Worm (Caenorhabditis elegans) whole organism, young adult: ENCODE results near the gene ttx-3.
A peak's percentile ranks its signal among the peaks of the same experiment; 100 is the strongest.

Experiments
- B0019.2 ChIP-seq: fragments of 200-800 bp; sonication (Bioruptor generic); conservative IDR thresholded peaks from 2 replicates; pipeline ENCODE4 v1.3.6; 2022; ENCODE audit warnings: missing genetic modification reagents, missing genetic modification characterization, missing compliant biosample characterization
- B0261.1 ChIP-seq: sonication (generic microtip); optimal IDR thresholded peaks from 2 replicates; lab custom pipeline; 2016; ENCODE audit warnings: mild to moderate bottlenecking, missing genetic modification characterization, moderate library complexity, missing compliant biosample characterization
- D2030.7 ChIP-seq: fragments of 200-800 bp; sonication (Bioruptor generic); IDR thresholded peaks from 2 replicates; pipeline ENCODE4 v1.3.6; 2022; ENCODE audit warnings: missing genetic modification reagents, missing genetic modification characterization, missing compliant biosample characterization
- F23B12.7 ChIP-seq: sonication (generic microtip); optimal IDR thresholded peaks from 2 replicates; lab custom pipeline; 2017; ENCODE audit warnings: missing genetic modification characterization, mild to moderate bottlenecking, missing compliant biosample characterization, antibody characterized with exemption, moderate library complexity; ENCODE audit not compliant: insufficient read depth
- F57A8.1 ChIP-seq: fragments of 200-800 bp; sonication (Bioruptor generic); optimal IDR thresholded peaks from 2 replicates; lab custom pipeline; 2018; ENCODE audit warnings: mild to moderate bottlenecking, missing genetic modification characterization, moderate library complexity, missing compliant biosample characterization
- K11D2.4 ChIP-seq: fragments of 200-800 bp; sonication (Bioruptor generic); IDR thresholded peaks from 2 replicates; pipeline ENCODE4 v1.3.6; 2022; ENCODE audit warnings: missing genetic modification reagents, missing genetic modification characterization, missing compliant biosample characterization
- K12H6.12 ChIP-seq: fragments of 200-800 bp; sonication (Bioruptor generic); optimal IDR thresholded peaks from 2 replicates; lab custom pipeline; 2018; ENCODE audit warnings: mild to moderate bottlenecking, missing genetic modification characterization, missing compliant biosample characterization
- Y53G8AR.9 ChIP-seq: fragments of 200-800 bp; sonication (Bioruptor generic); conservative IDR thresholded peaks from 2 replicates; pipeline ENCODE4 v1.3.6; 2022; ENCODE audit warnings: missing genetic modification reagents, missing genetic modification characterization, missing compliant biosample characterization
- Y67H2A.10 ChIP-seq: fragments of 200-800 bp; sonication (Bioruptor generic); conservative IDR thresholded peaks from 2 replicates; pipeline ENCODE4 v1.3.6; 2022; ENCODE audit warnings: missing genetic modification reagents, missing genetic modification characterization, missing compliant biosample characterization
- Y79H2A.3 ChIP-seq: fragments of 200-800 bp; sonication (Bioruptor generic); conservative IDR thresholded peaks from 2 replicates; pipeline ENCODE4 v1.3.6; 2022; ENCODE audit warnings: missing genetic modification reagents, missing genetic modification characterization, missing compliant biosample characterization
- ama-1 ChIP-seq, 3 experiments: fragments of 150-350 bp in 1 of 3; sonication (generic microtip) in 2 of 3; optimal IDR thresholded peaks; 2 replicates each; lab custom pipeline; 2014 to 2018; ENCODE audit warnings: missing biosample characterization in 2 of 3, missing genetic modification characterization in 2 of 3, missing genetic modification reagents in 2 of 3
- atf-7 ChIP-seq: sonication (generic microtip); optimal IDR thresholded peaks from 2 replicates; lab custom pipeline; 2017; ENCODE audit warnings: mild to moderate bottlenecking, missing genetic modification characterization, missing compliant biosample characterization
- athp-1 ChIP-seq: sonication (generic microtip); optimal IDR thresholded peaks from 2 replicates; lab custom pipeline; 2017; ENCODE audit warnings: mild to moderate bottlenecking, missing genetic modification characterization, missing compliant biosample characterization
- ccch-3 ChIP-seq: fragments of 200-800 bp; sonication (Bioruptor generic); optimal IDR thresholded peaks from 2 replicates; lab custom pipeline; 2018; ENCODE audit warnings: mild to moderate bottlenecking, missing genetic modification characterization, missing compliant biosample characterization
- cebp-2 ChIP-seq: fragments of 200-800 bp; sonication (Bioruptor generic); IDR thresholded peaks from 2 replicates; pipeline ENCODE4 v1.3.6; 2022; ENCODE audit warnings: missing genetic modification characterization, missing compliant biosample characterization
- ceh-100 ChIP-seq: fragments of 200-800 bp; sonication (Bioruptor generic); IDR thresholded peaks from 2 replicates; pipeline ENCODE4 v1.3.6; 2022; ENCODE audit warnings: missing genetic modification reagents, missing genetic modification characterization, missing compliant biosample characterization
- ceh-40 ChIP-seq: fragments of 200-800 bp; sonication (Bioruptor generic); IDR thresholded peaks from 2 replicates; pipeline ENCODE4 v1.3.6; 2022; ENCODE audit warnings: missing genetic modification characterization, missing compliant biosample characterization
- dox-1 ChIP-seq: fragments of 200-800 bp; sonication (Bioruptor generic); IDR thresholded peaks from 2 replicates; pipeline ENCODE4 v1.3.6; 2022; ENCODE audit warnings: missing genetic modification reagents, missing genetic modification characterization, missing compliant biosample characterization
- efl-1 ChIP-seq: fragments of 150-350 bp; optimal IDR thresholded peaks from 2 replicates; lab custom pipeline; 2014; ENCODE audit warnings: missing biosample characterization, missing genetic modification reagents, missing genetic modification characterization
- ekl-4 ChIP-seq: fragments of 200-800 bp; sonication (Bioruptor generic); IDR thresholded peaks from 2 replicates; pipeline ENCODE4 v1.3.6; 2022; ENCODE audit warnings: missing genetic modification reagents, missing genetic modification characterization, missing compliant biosample characterization
- fkh-3 ChIP-seq: sonication (generic microtip); optimal IDR thresholded peaks from 2 replicates; lab custom pipeline; 2016; ENCODE audit warnings: mild to moderate bottlenecking, missing genetic modification characterization, missing compliant biosample characterization
- gei-17 ChIP-seq: fragments of 200-800 bp; sonication (Bioruptor generic); optimal IDR thresholded peaks from 2 replicates; lab custom pipeline; 2018; ENCODE audit warnings: mild to moderate bottlenecking, missing genetic modification characterization, missing compliant biosample characterization
- him-1 ChIP-seq: sonication (generic microtip); optimal IDR thresholded peaks from 2 replicates; lab custom pipeline; 2016; ENCODE audit warnings: missing genotype, missing genetic modification reagents, missing genetic modification characterization, missing compliant biosample characterization
- hlh-26 ChIP-seq: fragments of 200-800 bp; sonication (Bioruptor generic); conservative IDR thresholded peaks from 2 replicates; pipeline ENCODE4 v1.3.6; 2022; ENCODE audit warnings: missing genetic modification reagents, missing genetic modification characterization, missing compliant biosample characterization
- hmg-20 ChIP-seq: fragments of 200-800 bp; sonication (Bioruptor generic); IDR thresholded peaks from 2 replicates; pipeline ENCODE4 v1.3.6; 2022; ENCODE audit warnings: missing genetic modification reagents, missing genetic modification characterization, missing compliant biosample characterization
- hsf-1 ChIP-seq: fragments of 200-800 bp; sonication (Bioruptor generic); IDR thresholded peaks from 2 replicates; pipeline ENCODE4 v1.3.6; 2022; ENCODE audit warnings: missing genetic modification reagents, missing genetic modification characterization, missing compliant biosample characterization
- lag-1 ChIP-seq: fragments of 200-800 bp; sonication (Bioruptor generic); IDR thresholded peaks from 2 replicates; pipeline ENCODE4 v1.3.6; 2022; ENCODE audit warnings: missing genetic modification reagents, missing genetic modification characterization, missing compliant biosample characterization
- let-526 ChIP-seq: fragments of 200-800 bp; sonication (Bioruptor generic); IDR thresholded peaks from 2 replicates; pipeline ENCODE4 v1.3.6; 2022; ENCODE audit warnings: missing genetic modification reagents, missing genetic modification characterization, missing compliant biosample characterization
- let-607 ChIP-seq, 2 experiments: fragments of 200-800 bp in 1 of 2; sonication (Bioruptor generic) in 1 of 2; sonication (generic microtip) in 1 of 2; optimal IDR thresholded peaks; 2 replicates each; lab custom pipeline; 2016 to 2018; ENCODE audit warnings: mild to moderate bottlenecking in 2 of 2, missing compliant biosample characterization in 2 of 2, missing genetic modification characterization in 2 of 2, moderate library complexity in 2 of 2, missing genotype in 1 of 2
- lin-40 ChIP-seq: sonication (generic microtip); optimal IDR thresholded peaks from 2 replicates; lab custom pipeline; 2016; ENCODE audit warnings: missing genetic modification characterization, mild to moderate bottlenecking, missing compliant biosample characterization, missing genotype, missing genetic modification reagents
- lin-54 ChIP-seq: fragments of 200-800 bp; sonication (Bioruptor generic); optimal IDR thresholded peaks from 2 replicates; lab custom pipeline; 2018; ENCODE audit warnings: mild to moderate bottlenecking, missing genetic modification characterization, missing compliant biosample characterization
- madf-10 ChIP-seq: sonication (generic microtip); optimal IDR thresholded peaks from 2 replicates; lab custom pipeline; 2016; ENCODE audit warnings: mild to moderate bottlenecking, missing genetic modification characterization, missing compliant biosample characterization
- madf-3 ChIP-seq: fragments of 200-800 bp; sonication (Bioruptor generic); IDR thresholded peaks from 2 replicates; pipeline ENCODE4 v1.3.6; 2022; ENCODE audit warnings: missing genetic modification reagents, missing genetic modification characterization, missing compliant biosample characterization
- nfyb-1 ChIP-seq: fragments of 200-800 bp; sonication (Bioruptor generic); IDR thresholded peaks from 2 replicates; pipeline ENCODE4 v1.3.6; 2022; ENCODE audit warnings: missing genetic modification reagents, missing genetic modification characterization, missing compliant biosample characterization
- nhr-80 ChIP-seq: sonication (generic microtip); optimal IDR thresholded peaks from 2 replicates; lab custom pipeline; 2016; ENCODE audit warnings: missing genetic modification characterization, missing compliant biosample characterization
- nhr-90 ChIP-seq: sonication (generic microtip); optimal IDR thresholded peaks from 2 replicates; lab custom pipeline; 2016; ENCODE audit warnings: missing genotype, mild to moderate bottlenecking, missing genetic modification characterization, missing compliant biosample characterization
- sea-2 ChIP-seq: fragments of 200-800 bp; sonication (Bioruptor generic); IDR thresholded peaks from 2 replicates; pipeline ENCODE4 v1.3.6; 2022; ENCODE audit warnings: missing genetic modification characterization, missing compliant biosample characterization
- snpc-1.3 ChIP-seq: sonication (generic microtip); optimal IDR thresholded peaks from 2 replicates; lab custom pipeline; 2017; ENCODE audit warnings: missing genetic modification characterization, mild to moderate bottlenecking, missing compliant biosample characterization, antibody characterized with exemption, moderate library complexity, missing genotype, missing genetic modification reagents; ENCODE audit not compliant: insufficient read depth
- snpc-3.4 ChIP-seq: sonication (generic microtip); optimal IDR thresholded peaks from 2 replicates; lab custom pipeline; 2017; ENCODE audit warnings: missing genetic modification characterization, mild to moderate bottlenecking, missing compliant biosample characterization, antibody characterized with exemption, moderate library complexity, missing genotype, missing genetic modification reagents
- somi-1 ChIP-seq: fragments of 200-800 bp; sonication (Bioruptor generic); optimal IDR thresholded peaks from 2 replicates; lab custom pipeline; 2018; ENCODE audit warnings: mild to moderate bottlenecking, missing genetic modification characterization, missing compliant biosample characterization
- tbp1 ChIP-seq: fragments of 200-800 bp; sonication (Bioruptor generic); optimal IDR thresholded peaks from 2 replicates; lab custom pipeline; 2018; ENCODE audit warnings: mild to moderate bottlenecking, missing genetic modification characterization, missing compliant biosample characterization
- xnd-1 ChIP-seq: sonication (generic microtip); optimal IDR thresholded peaks from 2 replicates; lab custom pipeline; 2016; ENCODE audit warnings: missing genotype, missing genetic modification reagents, missing genetic modification characterization, missing compliant biosample characterization
- ztf-18 ChIP-seq: sonication (generic microtip); optimal IDR thresholded peaks from 2 replicates; lab custom pipeline; 2016; ENCODE audit warnings: missing genotype, mild to moderate bottlenecking, missing genetic modification characterization, missing compliant biosample characterization

ttx-3 gene

DNA sequence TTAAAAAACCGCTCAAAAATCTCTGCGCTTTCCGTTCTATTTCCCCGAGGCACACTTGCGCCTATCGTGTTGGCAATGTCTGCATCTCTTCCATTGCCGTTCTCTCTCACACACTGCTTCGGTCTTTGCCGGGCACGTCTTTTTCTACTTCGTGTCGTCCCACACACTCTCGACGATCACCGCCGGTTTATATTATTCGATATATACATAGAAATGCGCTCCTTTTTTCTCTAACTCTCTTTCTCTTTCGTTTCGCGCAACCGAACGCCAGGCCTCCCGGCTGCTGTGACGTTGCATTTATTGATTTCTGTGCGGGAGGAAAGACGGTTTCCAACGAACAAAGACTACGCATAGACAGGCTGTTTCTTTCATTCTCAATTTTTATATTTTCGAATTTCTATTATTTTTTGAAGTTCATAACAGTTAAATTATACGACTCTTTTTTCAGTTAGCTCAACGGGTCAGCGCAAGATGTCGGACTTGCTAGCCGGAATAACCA lies 28.9 kb upstream of the ttx-3 start, which contains the start of gene rsd-3 (continued):
- TF ChIP-seq Y79H2A.3 (GFP tag; lab: Robert Waterston, UW): no peak
- no peak for TF ChIP-seq madf-3 (GFP tag; lab: Robert Waterston, UW)
- TF ChIP-seq xnd-1 (tag; lab: Kevin White, UChicago): no peak
- no peak for TF ChIP-seq Y67H2A.10 (GFP tag; lab: Robert Waterston, UW)
- peak; percentile 2 for TF ChIP-seq somi-1
- TF ChIP-seq tbp1 (GFP tag; lab: Kevin White, UChicago): peak; percentile 38
- TF ChIP-seq madf-10 (tag; lab: Kevin White, UChicago): peak; percentile 18
- TF ChIP-seq K12H6.12 (tag; lab: Kevin White, UChicago): no peak
- TF ChIP-seq sea-2 (GFP tag; lab: Robert Waterston, UW): no peak

DNA sequence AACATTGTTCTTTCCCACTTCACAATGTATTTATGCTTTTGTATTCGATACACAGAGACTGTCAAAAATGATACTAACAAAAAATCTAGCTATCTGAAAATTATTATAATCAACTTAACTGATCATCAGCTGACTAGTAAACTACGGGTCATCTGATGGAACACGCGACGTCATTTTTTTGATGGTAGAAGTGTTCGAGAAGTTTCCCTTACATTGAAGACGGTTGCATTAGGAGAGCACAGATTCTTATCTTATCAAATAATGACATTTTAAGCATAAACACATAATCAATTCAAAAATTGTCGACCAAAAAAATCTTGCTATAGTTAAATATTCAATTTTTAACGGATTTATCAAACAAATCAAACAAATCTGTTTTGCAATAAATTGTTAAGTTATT lies 23.6 kb upstream of the ttx-3 start:
- peak; percentile 35; the same call in 1 of the 2 replicates for TF ChIP-seq K11D2.4 (GFP tag; lab: Robert Waterston, UW)
- TF ChIP-seq nfyb-1 (GFP tag; lab: Robert Waterston, UW): 0 out of 2 replicates have a peak, but pooled peaks have one; percentile 40
- TF ChIP-seq Y53G8AR.9: 0 out of 2 replicates have a peak, but pooled peaks have one; percentile 30
- TF ChIP-seq F23B12.7 (tag; lab: Kevin White, UChicago): no peak
- no peak for TF ChIP-seq ccch-3 (GFP tag; lab: Kevin White, UChicago)
- TF ChIP-seq nhr-90 (tag; lab: Kevin White, UChicago): peak; percentile 12
- TF ChIP-seq lin-54 (GFP tag; lab: Kevin White, UChicago): peak; percentile 4
- TF ChIP-seq hsf-1: peak; percentile 76
- no peak for TF ChIP-seq Y67H2A.10 (GFP tag; lab: Robert Waterston, UW)
- no peak for TF ChIP-seq lag-1 (GFP tag; lab: Robert Waterston, UW)
- no peak for TF ChIP-seq let-526
- TF ChIP-seq madf-10 (tag; lab: Kevin White, UChicago): peak; percentile 34
- no peak; the same call in 1 of the 2 replicates for TF ChIP-seq ekl-4 (GFP tag; lab: Robert Waterston, UW)
- TF ChIP-seq lin-40: peak; percentile 41
- TF ChIP-seq B0019.2 (GFP tag; lab: Robert Waterston, UW): no peak
- TF ChIP-seq efl-1 (GFP tag; lab: Kevin White, UChicago): no peak
- no peak for TF ChIP-seq gei-17 (GFP tag; lab: Kevin White, UChicago)
- peak; percentile 10 to 60 for TF ChIP-seq let-607 (tag; optimal IDR thresholded peaks at IDR 0.05; lab: Kevin White, UChicago)
- TF ChIP-seq nhr-80 (tag; lab: Kevin White, UChicago): peak; percentile 15
- TF ChIP-seq atf-7 (tag; lab: Kevin White, UChicago): peak; percentile 33
- no peak for TF ChIP-seq B0261.1
- no peak for TF ChIP-seq K12H6.12 (tag; lab: Kevin White, UChicago)

DNA sequence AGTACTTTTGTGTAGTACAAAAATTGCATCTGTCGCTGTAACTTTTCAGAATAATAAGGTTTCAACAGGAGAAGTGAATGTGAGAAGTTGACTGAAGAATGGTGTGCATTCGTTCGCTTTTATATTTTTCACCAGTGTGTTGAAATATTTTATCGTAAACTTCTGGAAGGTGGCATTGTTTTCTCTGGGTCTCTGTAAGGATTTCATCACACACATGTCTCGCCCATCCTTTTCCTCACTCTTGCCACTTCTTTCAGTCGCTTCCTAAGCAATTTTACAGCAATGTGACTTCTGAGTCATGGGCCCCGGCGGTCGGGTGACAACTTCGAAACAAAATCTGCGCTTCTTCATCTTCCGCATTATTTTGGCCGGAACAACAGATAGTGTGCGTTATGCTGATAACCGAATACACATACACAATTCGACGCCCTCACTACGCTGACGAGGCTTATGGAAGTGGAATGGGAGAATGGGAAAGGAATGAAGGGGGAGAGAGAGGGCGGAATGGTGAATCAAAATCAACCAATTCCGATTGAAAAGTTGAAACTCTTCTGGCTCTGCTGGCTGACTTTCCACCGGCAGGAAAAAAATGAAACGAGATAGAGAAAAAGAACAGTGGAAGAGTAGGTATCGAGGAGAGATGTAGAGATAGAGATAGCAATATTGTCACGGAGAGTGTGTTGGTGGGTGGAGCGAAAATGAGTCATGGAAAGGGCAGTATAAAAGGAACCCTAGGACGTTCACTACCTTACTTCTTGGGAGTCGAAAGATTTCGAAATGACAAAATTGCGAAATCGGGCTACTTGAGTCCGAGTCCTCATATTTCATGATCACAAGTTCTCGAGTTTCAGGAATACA lies 22.4 kb upstream of the ttx-3 start:
- TF ChIP-seq K11D2.4 (GFP tag; lab: Robert Waterston, UW): no peak
- no peak for TF ChIP-seq lin-54 (GFP tag; lab: Kevin White, UChicago)
- TF ChIP-seq dox-1 (GFP tag; lab: Robert Waterston, UW): no peak
- TF ChIP-seq ceh-40 (GFP tag; lab: Robert Waterston, UW): no peak
- TF ChIP-seq let-607 (tag; optimal IDR thresholded peaks at IDR 0.05; lab: Kevin White, UChicago): peak in 1 of 2 experiments; percentile 61
- no peak for TF ChIP-seq F57A8.1 (GFP tag; lab: Kevin White, UChicago)
- no peak for TF ChIP-seq hlh-26 (GFP tag; lab: Robert Waterston, UW)
- TF ChIP-seq ztf-18 (tag; lab: Kevin White, UChicago): no peak
- TF ChIP-seq snpc-3.4 (tag; lab: Kevin White, UChicago): no peak
- TF ChIP-seq hmg-20 (GFP tag; lab: Robert Waterston, UW): no peak
- TF ChIP-seq fkh-3 (tag; lab: Kevin White, UChicago): no peak
- no peak for TF ChIP-seq cebp-2 (GFP tag; lab: Robert Waterston, UW)
- TF ChIP-seq D2030.7 (GFP tag; lab: Robert Waterston, UW): no peak
- no peak for TF ChIP-seq ceh-100
- peak; percentile 8 for TF ChIP-seq ama-1 (optimal IDR thresholded peaks at IDR 0.05; lab: Kevin White, UChicago)
- TF ChIP-seq ama-1 (GFP tag; optimal IDR thresholded peaks at IDR 0.05; lab: Kevin White, UChicago): no peak
- TF ChIP-seq him-1 (tag; lab: Kevin White, UChicago): no peak
- no peak for TF ChIP-seq athp-1
- no peak for TF ChIP-seq snpc-1.3 (tag; lab: Kevin White, UChicago)
